ENCODE assay signal across 1 fruit fly cellular context in genomic region chrX:19298785-19299114, dm6.
TF ChIP-seq lines count a peak whose summit lies in the region.

No protein-coding gene starts in this region.

TF ChIP-seq in whole organism, embryonic, 481 proteins besides CTCF, POLR2A, EP300 and RAD21 (continued from another document and continues in another):
- TF ChIP-seq ara (GFP tag; IDR thresholded peaks at IDR 0.05; lab: Robert Waterston, UW) = peak; percentile 54
- TF ChIP-seq CG4282 (GFP tag; optimal IDR thresholded peaks at IDR 0.05; lab: Kevin White, UChicago) = no peak
- 0 out of 2 replicates have a peak, but pooled peaks have one; percentile 11 for TF ChIP-seq CG4360 (GFP tag; IDR thresholded peaks at IDR 0.05; lab: Robert Waterston, UW)
- TF ChIP-seq CG4404 (GFP tag; IDR thresholded peaks at IDR 0.05; lab: Robert Waterston, UW) = peak; percentile 30; the same call in 1 of the 2 replicates
- no peak for TF ChIP-seq pita (GFP tag; optimal IDR thresholded peaks at IDR 0.05; lab: Kevin White, UChicago)
- peak; percentile 32 for TF ChIP-seq CG12219 (GFP tag; optimal IDR thresholded peaks at IDR 0.05; lab: Kevin White, UChicago)
- peak; percentile 35 for TF ChIP-seq tap (tag; optimal IDR thresholded peaks at IDR 0.05; lab: Kevin White, UChicago)
- TF ChIP-seq CG7357 (GFP tag; IDR thresholded peaks at IDR 0.05; lab: Robert Waterston, UW) = peak; percentile 16; the same call in 1 of the 3 replicates
- TF ChIP-seq tup (GFP tag; optimal IDR thresholded peaks at IDR 0.05; lab: Kevin White, UChicago) = no peak
- peak; percentile 31; the same call in 1 of the 2 replicates for TF ChIP-seq CG32772 (GFP tag; IDR thresholded peaks at IDR 0.05; lab: Robert Waterston, UW)
- TF ChIP-seq Atf6 (GFP tag; IDR thresholded peaks at IDR 0.05; lab: Robert Waterston, UW) = peak; percentile 46
- TF ChIP-seq CG11093 (GFP tag; IDR thresholded peaks at IDR 0.05; lab: Robert Waterston, UW) = peak; percentile 46; the same call in 1 of the 3 replicates
- peak; percentile 29 for TF ChIP-seq pum (GFP tag; optimal IDR thresholded peaks at IDR 0.05; lab: Kevin White, UChicago)
- no peak for TF ChIP-seq sqz (GFP tag; optimal IDR thresholded peaks at IDR 0.05; lab: Kevin White, UChicago)
- peak; percentile 23 for TF ChIP-seq MTF-1 (GFP tag; optimal IDR thresholded peaks at IDR 0.05; lab: Kevin White, UChicago; ENCODE audit: borderline replicate concordance)
- TF ChIP-seq Hsf (GFP tag; optimal IDR thresholded peaks at IDR 0.05; lab: Kevin White, UChicago) = peak; percentile 32
- peak; percentile 15 for TF ChIP-seq Sox100B (GFP tag; optimal IDR thresholded peaks at IDR 0.05; lab: Kevin White, UChicago)
- peak; percentile 42 for TF ChIP-seq dmrt99B (tag; optimal IDR thresholded peaks at IDR 0.05; lab: Kevin White, UChicago)
- peak; percentile 41 for TF ChIP-seq sob (GFP tag; IDR thresholded peaks at IDR 0.05; lab: Robert Waterston, UW)
- no peak for TF ChIP-seq klu (GFP tag; IDR thresholded peaks at IDR 0.05; lab: Robert Waterston, UW)
- peak; percentile 67 for TF ChIP-seq CG12391 (tag; optimal IDR thresholded peaks at IDR 0.05; lab: Kevin White, UChicago)
- TF ChIP-seq CG2199 (GFP tag; IDR thresholded peaks at IDR 0.05; lab: Robert Waterston, UW) = no peak
- no peak for TF ChIP-seq CG15601 (tag; optimal IDR thresholded peaks at IDR 0.05; lab: Kevin White, UChicago)
- peak; percentile 51; the same call in 1 of the 2 replicates for TF ChIP-seq CG32532 (GFP tag; IDR thresholded peaks at IDR 0.05; lab: Robert Waterston, UW)
- TF ChIP-seq Mrtf (GFP tag; IDR thresholded peaks at IDR 0.05; lab: Robert Waterston, UW) = 0 out of 3 replicates have a peak, but pooled peaks have one; percentile 50
- peak; percentile 38 to 53 for TF ChIP-seq Pdp1 (GFP tag; optimal IDR thresholded peaks at IDR 0.05; lab: Kevin White, UChicago)
- no peak for TF ChIP-seq Doc3 (GFP tag; IDR thresholded peaks at IDR 0.05; lab: Robert Waterston, UW; ENCODE audit: partially characterized antibody)
- peak; percentile 52 for TF ChIP-seq CG7839 (tag; optimal IDR thresholded peaks at IDR 0.05; lab: Kevin White, UChicago)
- peak; percentile 36 for TF ChIP-seq CG2202 (tag; optimal IDR thresholded peaks at IDR 0.05; lab: Kevin White, UChicago)
- TF ChIP-seq al (GFP tag; IDR thresholded peaks at IDR 0.05; lab: Robert Waterston, UW) = no peak; the same call in 1 of the 2 replicates
- TF ChIP-seq CG18262 (tag; optimal IDR thresholded peaks at IDR 0.05; lab: Kevin White, UChicago) = peak; percentile 29
- peak; percentile 61 for TF ChIP-seq E2f1 (GFP tag; IDR thresholded peaks at IDR 0.05; lab: Robert Waterston, UW)
- peak; percentile 64 for TF ChIP-seq lmd (GFP tag; IDR thresholded peaks at IDR 0.05; lab: Robert Waterston, UW)
- TF ChIP-seq z (GFP tag; IDR thresholded peaks at IDR 0.05; lab: Robert Waterston, UW) = no peak
- TF ChIP-seq az2 (GFP tag; optimal IDR thresholded peaks at IDR 0.05; lab: Kevin White, UChicago) = peak; percentile 24
- TF ChIP-seq chn (GFP tag; optimal IDR thresholded peaks at IDR 0.05; lab: Kevin White, UChicago) = peak; percentile 65
- peak; percentile 4 for TF ChIP-seq CG30403 (GFP tag; optimal IDR thresholded peaks at IDR 0.05; lab: Kevin White, UChicago)
- TF ChIP-seq ci (GFP tag; IDR thresholded peaks at IDR 0.05; lab: Robert Waterston, UW) = peak; percentile 82
- TF ChIP-seq Asciz (GFP tag; optimal IDR thresholded peaks at IDR 0.05; lab: Kevin White, UChicago) = peak; percentile 30
- peak; percentile 49 for TF ChIP-seq phol (tag; optimal IDR thresholded peaks at IDR 0.05; lab: Kevin White, UChicago)
- no peak for TF ChIP-seq CG6813 (GFP tag; optimal IDR thresholded peaks at IDR 0.05; lab: Kevin White, UChicago)
- TF ChIP-seq fd102C (GFP tag; optimal IDR thresholded peaks at IDR 0.05; lab: Kevin White, UChicago) = peak; percentile 59
- peak; percentile 89 for TF ChIP-seq sens (GFP tag; lab: Kevin White, UChicago)
- TF ChIP-seq Oli (tag; optimal IDR thresholded peaks at IDR 0.05; lab: Kevin White, UChicago) = peak; percentile 60
- no peak for TF ChIP-seq lbe (GFP tag; optimal IDR thresholded peaks at IDR 0.05; lab: Kevin White, UChicago)
- no peak for TF ChIP-seq lov (optimal IDR thresholded peaks at IDR 0.05; lab: Kevin White, UChicago)
- peak; percentile 60; the same call in 1 of the 3 replicates for TF ChIP-seq lov (GFP tag; IDR thresholded peaks at IDR 0.05; lab: Robert Waterston, UW)
- peak in 1 of 2 experiments; percentile 93 for TF ChIP-seq Trl (optimal IDR thresholded peaks at IDR 0.05; lab: Kevin White, UChicago)
- no peak for TF ChIP-seq Trl (GFP tag; optimal IDR thresholded peaks at IDR 0.05; lab: Kevin White, UChicago)
- TF ChIP-seq CG4854 (GFP tag; optimal IDR thresholded peaks at IDR 0.05; lab: Kevin White, UChicago) = no peak
- TF ChIP-seq row (GFP tag; IDR thresholded peaks at IDR 0.05; lab: Robert Waterston, UW) = peak; percentile 75
- no peak for TF ChIP-seq CG6654 (GFP tag; optimal IDR thresholded peaks at IDR 0.05; lab: Kevin White, UChicago)
- peak; percentile 12 for TF ChIP-seq CG13624 (GFP tag; optimal IDR thresholded peaks at IDR 0.05; lab: Kevin White, UChicago)
- TF ChIP-seq gsb (GFP tag; IDR thresholded peaks at IDR 0.05; lab: Robert Waterston, UW) = 0 out of 2 replicates have a peak, but pooled peaks have one; percentile 25
- TF ChIP-seq Hr51 (GFP tag; optimal IDR thresholded peaks at IDR 0.05; lab: Kevin White, UChicago) = peak in 1 of 2 experiments; percentile 62
- peak; percentile 22 for TF ChIP-seq zfh2 (GFP tag; optimal IDR thresholded peaks at IDR 0.05; lab: Kevin White, UChicago)
- TF ChIP-seq CG30020 (tag; optimal IDR thresholded peaks at IDR 0.05; lab: Kevin White, UChicago) = no peak
- TF ChIP-seq CG17912 (GFP tag; optimal IDR thresholded peaks at IDR 0.05; lab: Kevin White, UChicago) = no peak
- TF ChIP-seq CG14667 (GFP tag; IDR thresholded peaks at IDR 0.05; lab: Robert Waterston, UW) = peak; percentile 13; the same call in 1 of the 2 replicates
- peak; percentile 35 for TF ChIP-seq CG1603 (tag; optimal IDR thresholded peaks at IDR 0.05; lab: Kevin White, UChicago)
- TF ChIP-seq CG13123 (GFP tag; optimal IDR thresholded peaks at IDR 0.05; lab: Kevin White, UChicago) = no peak
- peak; percentile 81 for TF ChIP-seq yki (optimal IDR thresholded peaks at IDR 0.05; lab: Kevin White, UChicago)
- TF ChIP-seq Dbx (GFP tag; IDR thresholded peaks at IDR 0.05; lab: Robert Waterston, UW) = peak; percentile 55; the same call in 2 of the 3 replicates
- TF ChIP-seq sr (GFP tag; IDR thresholded peaks at IDR 0.05; lab: Robert Waterston, UW) = no peak
- no peak for TF ChIP-seq sug (tag; optimal IDR thresholded peaks at IDR 0.05; lab: Kevin White, UChicago)
- TF ChIP-seq Abd-B (GFP tag; optimal IDR thresholded peaks at IDR 0.05; lab: Kevin White, UChicago) = peak; percentile 4
- no peak for TF ChIP-seq pb (GFP tag; optimal IDR thresholded peaks at IDR 0.05; lab: Kevin White, UChicago)
- TF ChIP-seq cas (GFP tag; IDR thresholded peaks at IDR 0.05; lab: Robert Waterston, UW) = no peak
- peak; percentile 22 for TF ChIP-seq oc (tag; optimal IDR thresholded peaks at IDR 0.05; lab: Kevin White, UChicago)
- TF ChIP-seq schlank (tag; optimal IDR thresholded peaks at IDR 0.05; lab: Kevin White, UChicago) = no peak
- TF ChIP-seq zf30C (GFP tag; optimal IDR thresholded peaks at IDR 0.05; lab: Kevin White, UChicago) = no peak
- no peak; the same call in 1 of the 2 replicates for TF ChIP-seq CG4730 (GFP tag; IDR thresholded peaks at IDR 0.05; lab: Robert Waterston, UW)
- TF ChIP-seq CG17385 (GFP tag; optimal IDR thresholded peaks at IDR 0.05; lab: Kevin White, UChicago) = peak; percentile 12
- peak; percentile 69; the same call in 2 of the 3 replicates for TF ChIP-seq CG11695 (GFP tag; IDR thresholded peaks at IDR 0.05; lab: Robert Waterston, UW)
- TF ChIP-seq Ssrp (tag; optimal IDR thresholded peaks at IDR 0.05; lab: Kevin White, UChicago) = peak; percentile 24
- no peak for TF ChIP-seq CG2116 (GFP tag; optimal IDR thresholded peaks at IDR 0.05; lab: Kevin White, UChicago)
- no peak for TF ChIP-seq CG31441 (GFP tag; IDR thresholded peaks at IDR 0.05; lab: Robert Waterston, UW)
- TF ChIP-seq Nf-YC (tag; optimal IDR thresholded peaks at IDR 0.05; lab: Kevin White, UChicago) = no peak
- TF ChIP-seq ssp (GFP tag; IDR thresholded peaks at IDR 0.05; lab: Robert Waterston, UW) = no peak
- peak; percentile 37; the same call in 1 of the 4 replicates for TF ChIP-seq Gug (GFP tag; IDR thresholded peaks at IDR 0.05; lab: Robert Waterston, UW)
- peak; percentile 44 for TF ChIP-seq CG13424 (tag; optimal IDR thresholded peaks at IDR 0.05; lab: Kevin White, UChicago)
- TF ChIP-seq gsb-n (tag; optimal IDR thresholded peaks at IDR 0.05; lab: Kevin White, UChicago) = peak; percentile 27
- peak; percentile 53 for TF ChIP-seq Fer3 (tag; optimal IDR thresholded peaks at IDR 0.05; lab: Kevin White, UChicago)
- no peak for TF ChIP-seq nom (GFP tag; optimal IDR thresholded peaks at IDR 0.05; lab: Kevin White, UChicago)
- peak; percentile 98 for TF ChIP-seq grau (tag; optimal IDR thresholded peaks at IDR 0.05; lab: Kevin White, UChicago)
- TF ChIP-seq CG11696 (GFP tag; IDR thresholded peaks at IDR 0.05; lab: Robert Waterston, UW) = peak; percentile 41; the same call in 1 of the 2 replicates
- 0 out of 3 replicates have a peak, but pooled peaks have one; percentile 24 for TF ChIP-seq croc (GFP tag; conservative IDR thresholded peaks at IDR 0.05; lab: Robert Waterston, UW)
- TF ChIP-seq CG11723 (GFP tag; optimal IDR thresholded peaks at IDR 0.05; lab: Kevin White, UChicago) = no peak
- TF ChIP-seq CG2120 (GFP tag; optimal IDR thresholded peaks at IDR 0.05; lab: Kevin White, UChicago) = peak; percentile 39
- peak; percentile 39 for TF ChIP-seq onecut (GFP tag; IDR thresholded peaks at IDR 0.05; lab: Robert Waterston, UW)
- no peak for TF ChIP-seq gt (GFP tag; IDR thresholded peaks at IDR 0.05; lab: Robert Waterston, UW)
- peak; percentile 74 for TF ChIP-seq Xrp1 (GFP tag; IDR thresholded peaks at IDR 0.05; lab: Robert Waterston, UW)
- TF ChIP-seq stwl (tag; optimal IDR thresholded peaks at IDR 0.05; lab: Kevin White, UChicago) = peak; percentile 12
- peak; percentile 42 for TF ChIP-seq PHDP (tag; optimal IDR thresholded peaks at IDR 0.05; lab: Kevin White, UChicago)
- TF ChIP-seq caup (GFP tag; optimal IDR thresholded peaks at IDR 0.05; lab: Kevin White, UChicago; ENCODE audit: severe bottlenecking) = no peak
- peak; percentile 22 for TF ChIP-seq Spps (tag; optimal IDR thresholded peaks at IDR 0.05; lab: Kevin White, UChicago)
- TF ChIP-seq HLH54F (GFP tag; optimal IDR thresholded peaks at IDR 0.05; lab: Kevin White, UChicago) = peak; percentile 32
- TF ChIP-seq CG3838 (GFP tag; optimal IDR thresholded peaks at IDR 0.05; lab: Kevin White, UChicago) = peak; percentile 3
- peak; percentile 65; the same call in 1 of the 3 replicates for TF ChIP-seq gce (GFP tag; IDR thresholded peaks at IDR 0.05; lab: Robert Waterston, UW)
- TF ChIP-seq zen2 (GFP tag; IDR thresholded peaks at IDR 0.05; lab: Robert Waterston, UW; ENCODE audit: partially characterized antibody) = no peak; the same call in 2 of the 3 replicates
- no peak for TF ChIP-seq CG9817 (tag; optimal IDR thresholded peaks at IDR 0.05; lab: Kevin White, UChicago)
- peak; percentile 41; the same call in 2 of the 3 replicates for TF ChIP-seq ase (GFP tag; IDR thresholded peaks at IDR 0.05; lab: Robert Waterston, UW)
- TF ChIP-seq her (GFP tag; optimal IDR thresholded peaks at IDR 0.05; lab: Kevin White, UChicago) = no peak
- no peak for TF ChIP-seq so (GFP tag; IDR thresholded peaks at IDR 0.05; lab: Robert Waterston, UW)
- peak; percentile 63; the same call in 2 of the 3 replicates for TF ChIP-seq dysf (GFP tag; IDR thresholded peaks at IDR 0.05; lab: Robert Waterston, UW)
- TF ChIP-seq CG17829 (tag; optimal IDR thresholded peaks at IDR 0.05; lab: Kevin White, UChicago) = peak; percentile 55
- peak; percentile 48; the same call in 1 of the 2 replicates for TF ChIP-seq CG6689 (GFP tag; IDR thresholded peaks at IDR 0.05; lab: Robert Waterston, UW)
- TF ChIP-seq NFAT (GFP tag; IDR thresholded peaks at IDR 0.05; lab: Robert Waterston, UW) = no peak
- peak; percentile 71 for TF ChIP-seq stc (GFP tag; IDR thresholded peaks at IDR 0.05; lab: Robert Waterston, UW)
- TF ChIP-seq CG31365 (tag; optimal IDR thresholded peaks at IDR 0.05; lab: Kevin White, UChicago) = no peak
- peak; percentile 65; the same call in 1 of the 2 replicates for TF ChIP-seq H2.0 (GFP tag; IDR thresholded peaks at IDR 0.05; lab: Robert Waterston, UW)
- no peak for TF ChIP-seq h (optimal IDR thresholded peaks at IDR 0.05; lab: Kevin White, UChicago)
- TF ChIP-seq Sox102F (GFP tag; optimal IDR thresholded peaks at IDR 0.05; lab: Kevin White, UChicago) = peak; percentile 53
- TF ChIP-seq cg (GFP tag; optimal IDR thresholded peaks at IDR 0.05; lab: Kevin White, UChicago) = no peak
- peak; percentile 58 for TF ChIP-seq Ptx1 (GFP tag; IDR thresholded peaks at IDR 0.05; lab: Robert Waterston, UW)
- TF ChIP-seq CG7556 (GFP tag; optimal IDR thresholded peaks at IDR 0.05; lab: Kevin White, UChicago) = no peak
- peak; percentile 4 for TF ChIP-seq fd3F (GFP tag; optimal IDR thresholded peaks at IDR 0.05; lab: Kevin White, UChicago)
- no peak for TF ChIP-seq CG3847 (GFP tag; IDR thresholded peaks at IDR 0.05; lab: Robert Waterston, UW)
- TF ChIP-seq CG4707 (GFP tag; optimal IDR thresholded peaks at IDR 0.05; lab: Kevin White, UChicago) = no peak
- peak in 1 of 2 experiments; percentile 54 for TF ChIP-seq bsh (GFP tag; optimal IDR thresholded peaks at IDR 0.05; lab: Kevin White, UChicago)
- TF ChIP-seq nmo (GFP tag; optimal IDR thresholded peaks at IDR 0.05; lab: Kevin White, UChicago) = peak; percentile 22
- TF ChIP-seq corto (GFP tag; optimal IDR thresholded peaks at IDR 0.05; lab: Kevin White, UChicago) = no peak
- peak; percentile 1 for TF ChIP-seq Neu2 (GFP tag; optimal IDR thresholded peaks at IDR 0.05; lab: Kevin White, UChicago; ENCODE audit: borderline replicate concordance)
- peak; percentile 0 for TF ChIP-seq CG8924 (tag; optimal IDR thresholded peaks at IDR 0.05; lab: Kevin White, UChicago)
- no peak for TF ChIP-seq dan (GFP tag; IDR thresholded peaks at IDR 0.05; lab: Robert Waterston, UW)
- no peak for TF ChIP-seq Ets97D (GFP tag; optimal IDR thresholded peaks at IDR 0.05; lab: Kevin White, UChicago)
- no peak for TF ChIP-seq CG4617 (GFP tag; optimal IDR thresholded peaks at IDR 0.05; lab: Kevin White, UChicago; ENCODE audit: borderline replicate concordance)
- TF ChIP-seq CG1233 (GFP tag; optimal IDR thresholded peaks at IDR 0.05; lab: Kevin White, UChicago) = peak; percentile 33
- TF ChIP-seq kah (GFP tag; optimal IDR thresholded peaks at IDR 0.05; lab: Kevin White, UChicago) = peak; percentile 24
- TF ChIP-seq dati (GFP tag; IDR thresholded peaks at IDR 0.05; lab: Robert Waterston, UW) = 0 out of 2 replicates have a peak, but pooled peaks have one; percentile 10
